Worm (Caenorhabditis elegans): ENCODE data around the gene F54E4.3.

The F54E4.3 gene

DNA sequence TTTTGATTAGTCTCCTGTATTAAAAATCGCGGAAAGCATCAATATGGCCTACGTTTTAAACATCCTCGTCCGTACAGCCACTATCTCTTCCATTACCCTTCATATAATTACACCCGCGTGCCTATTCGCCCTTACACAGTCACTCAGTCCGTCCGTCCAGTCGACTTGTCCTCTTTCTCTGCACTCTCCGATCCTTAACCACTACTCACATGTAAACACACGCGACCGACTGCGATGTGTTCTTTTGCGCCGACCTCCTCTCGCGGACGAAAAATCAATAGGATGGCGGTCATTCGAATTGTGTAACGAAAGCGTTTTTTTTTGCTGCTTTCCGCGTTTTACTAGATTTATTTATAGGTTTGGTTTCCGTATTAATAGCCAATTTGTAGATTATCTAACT, 33.5 kb downstream of the F54E4.3 start, which contains the start of gene eor-2 (continued):
- TF ChIP-seq lsl-1 (GFP tag; optimal IDR thresholded peaks at IDR 0.05) (no peak), K12H6.12 (tag; optimal IDR thresholded peaks at IDR 0.05) (peak; percentile 30), F52B5.7 (tag; optimal IDR thresholded peaks at IDR 0.05) (no peak), bed-1 (GFP tag; IDR thresholded peaks at IDR 0.05) (no peak), F55B11.4 (tag; optimal IDR thresholded peaks at IDR 0.05; ENCODE audit: borderline replicate concordance, insufficient read depth) (no peak), aptf-2 (GFP tag; conservative IDR thresholded peaks at IDR 0.05) (no peak), B0336.3 (GFP tag; IDR thresholded peaks at IDR 0.05) (no peak), snpc-4 (GFP tag; optimal IDR thresholded peaks at IDR 0.05) (peak; percentile 17), snpc-4 (tag; optimal IDR thresholded peaks at IDR 0.05) (peak; percentile 70 to 86 (median 72)), pbrm-1 (GFP tag; IDR thresholded peaks at IDR 0.05) (no peak; the same call in 1 of the 2 replicates), B0261.1 (tag; optimal IDR thresholded peaks at IDR 0.05) (no peak), tbp1 (GFP tag; optimal IDR thresholded peaks at IDR 0.05) (no peak), rec-8 (tag; optimal IDR thresholded peaks at IDR 0.05) (no peak), egl-44 (GFP tag; IDR thresholded peaks at IDR 0.05) (0 out of 2 replicates have a peak, but pooled peaks have one; percentile 18), madf-3 (GFP tag; IDR thresholded peaks at IDR 0.05) (no peak), mel-28 (tag; optimal IDR thresholded peaks at IDR 0.05; ENCODE audit: borderline replicate concordance) (no peak), F37B4.10 (GFP tag; IDR thresholded peaks at IDR 0.05) (no peak), ceh-79 (tag; optimal IDR thresholded peaks at IDR 0.05) (no peak), ztf-22 (GFP tag; optimal IDR thresholded peaks at IDR 0.05) (no peak), snpc-3.4 (tag; optimal IDR thresholded peaks at IDR 0.05) (no peak), snpc-1.3 (tag; optimal IDR thresholded peaks at IDR 0.05; ENCODE audit: insufficient read depth) (peak; percentile 5), ztf-26 (tag; optimal IDR thresholded peaks at IDR 0.05) (peak; percentile 2), ceh-27 (GFP tag; optimal IDR thresholded peaks at IDR 0.05) (peak; percentile 69), ztf-6 (GFP tag; IDR thresholded peaks at IDR 0.05) (no peak), ztf-25 (GFP tag; IDR thresholded peaks at IDR 0.05) (no peak), nhr-90 (tag; optimal IDR thresholded peaks at IDR 0.05) (no peak), Y79H2A.3 (GFP tag; conservative IDR thresholded peaks at IDR 0.05) (no peak), pha-4 (tag; optimal IDR thresholded peaks at IDR 0.05) (peak; percentile 32), ceh-40 (GFP tag; IDR thresholded peaks at IDR 0.05) (no peak), madf-6 (GFP tag; IDR thresholded peaks at IDR 0.05) (no peak), cebp-1 (GFP tag; IDR thresholded peaks at IDR 0.05) (no peak), cebp-1 (tag; optimal IDR thresholded peaks at IDR 0.05) (no peak), C06A6.2 (GFP tag; conservative IDR thresholded peaks at IDR 0.05) (no peak), tbx-9 (tag; optimal IDR thresholded peaks at IDR 0.05; ENCODE audit: borderline replicate concordance) (no peak), ZK185.1 (tag; optimal IDR thresholded peaks at IDR 0.05; ENCODE audit: poor library complexity, severe bottlenecking) (peak; percentile 31), T26A5.8 (tag; optimal IDR thresholded peaks at IDR 0.05) (no peak), chd-7 (tag; optimal IDR thresholded peaks at IDR 0.05) (no peak), Y95B8A.8 (GFP tag; IDR thresholded peaks at IDR 0.05) (no peak), ccch-3 (GFP tag; optimal IDR thresholded peaks at IDR 0.05) (no peak), bed-2 (GFP tag; IDR thresholded peaks at IDR 0.05) (no peak), hlh-26 (GFP tag; conservative IDR thresholded peaks at IDR 0.05) (no peak), Y53G8AR.9 (GFP tag; conservative IDR thresholded peaks at IDR 0.05) (no peak), hlh-12 (tag; optimal IDR thresholded peaks at IDR 0.05) (no peak), snpc-1.1 (tag; optimal IDR thresholded peaks at IDR 0.05; ENCODE audit: insufficient read depth) (no peak), ekl-4 (GFP tag; IDR thresholded peaks at IDR 0.05) (no peak), K11D2.4 (GFP tag; IDR thresholded peaks at IDR 0.05) (0 out of 2 replicates have a peak, but pooled peaks have one; percentile 17), cebp-2 (GFP tag; IDR thresholded peaks at IDR 0.05) (no peak), xnd-1 (tag; optimal IDR thresholded peaks at IDR 0.05) (no peak), zim-3 (tag; optimal IDR thresholded peaks at IDR 0.05) (no peak)
